Worm (Caenorhabditis elegans) whole organism, mixed stage, embryonic: ENCODE results near the gene act-5.

Source experiments
- cnd-1 ChIP-seq: fragments of 200-800 bp; sonication (Bioruptor generic); optimal IDR thresholded peaks from 2 replicates; lab custom pipeline; 2018; ENCODE audit warnings: mild to moderate bottlenecking, missing genetic modification characterization, missing compliant biosample characterization
- mep-1 ChIP-seq: fragments of 150-350 bp; optimal IDR thresholded peaks from 2 replicates; lab custom pipeline; 2017; ENCODE audit warnings: missing biosample characterization, missing genetic modification reagents, missing genetic modification characterization, inconsistent platforms
- nhr-12 ChIP-seq: fragments of 150-350 bp; optimal IDR thresholded peaks from 2 replicates; lab custom pipeline; 2014; ENCODE audit warnings: missing biosample characterization, missing genetic modification characterization
- pha-4 ChIP-seq: fragments of 150-350 bp; optimal IDR thresholded peaks from 2 replicates; lab custom pipeline; 2018; ENCODE audit warnings: missing biosample characterization, missing genetic modification reagents, missing genetic modification characterization
- snpc-4 ChIP-seq: fragments of 150-350 bp; optimal IDR thresholded peaks from 2 replicates; lab custom pipeline; 2014; ENCODE audit warnings: missing biosample characterization, missing genetic modification characterization
- unc-62 ChIP-seq: fragments of 150-350 bp; optimal IDR thresholded peaks from 2 replicates; lab custom pipeline; 2014; ENCODE audit warnings: missing biosample characterization, missing genetic modification reagents, missing genetic modification characterization

DNA sequence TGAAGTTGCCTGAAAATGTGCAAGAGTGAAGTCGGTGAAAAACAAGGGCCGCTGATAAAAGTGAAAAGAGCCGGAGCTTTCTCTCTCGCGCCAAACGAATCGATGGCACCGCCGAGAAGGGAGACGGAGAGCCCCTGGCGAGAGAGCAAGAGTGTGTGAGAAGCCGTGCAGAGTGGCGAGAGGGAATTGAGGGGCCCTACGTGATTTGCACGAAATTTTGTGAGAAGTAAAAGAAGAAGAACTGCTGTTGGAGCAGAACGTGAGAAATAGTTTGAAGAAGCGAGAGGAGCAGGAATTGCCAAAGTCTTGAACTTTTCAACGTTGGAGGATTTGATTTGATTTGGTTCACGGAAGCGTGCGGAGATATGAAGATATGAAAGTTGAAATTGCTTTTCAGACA, 40.9 kb downstream of the act-5 start, which contains the start of gene aldo-1:
- TF ChIP-seq snpc-4 (tag; lab: Kevin White, UChicago) (no peak), pha-4 (tag; lab: Kevin White, UChicago) (no peak), unc-62 (GFP tag; lab: Kevin White, UChicago) (no peak), mep-1 (tag; lab: Kevin White, UChicago) (no peak), nhr-12 (tag; lab: Kevin White, UChicago) (no peak), cnd-1 (tag; lab: Kevin White, UChicago) (no peak)
